Worm (Caenorhabditis elegans) whole organism, early embryonic: ENCODE data around the gene srx-105.

Source experiments
- F13C5.2 ChIP-seq: sonication (generic microtip); optimal IDR thresholded peaks from 2 replicates; lab custom pipeline; 2017; ENCODE audit warnings: mild to moderate bottlenecking, missing genetic modification characterization, inconsistent platforms, missing compliant biosample characterization
- ama-1 ChIP-seq: fragments of 150-350 bp; optimal IDR thresholded peaks from 2 replicates; lab custom pipeline; 2014
- ceh-36 ChIP-seq: sonication (generic microtip); optimal IDR thresholded peaks from 2 replicates; lab custom pipeline; 2016; ENCODE audit warnings: missing genetic modification characterization, inconsistent platforms, missing compliant biosample characterization
- ets-7 ChIP-seq: sonication (generic microtip); optimal IDR thresholded peaks from 2 replicates; lab custom pipeline; 2016; ENCODE audit warnings: missing genotype, missing genetic modification characterization, missing compliant biosample characterization
- flt-1 ChIP-seq: fragments of 200-800 bp; sonication (Bioruptor generic); IDR thresholded peaks from 2 replicates; pipeline ENCODE4 v1.3.6; 2022; ENCODE audit warnings: missing genetic modification characterization, missing compliant biosample characterization
- hmbx-1 ChIP-seq: sonication (generic microtip); optimal IDR thresholded peaks from 2 replicates; lab custom pipeline; 2016; ENCODE audit warnings: mild to moderate bottlenecking, missing genetic modification characterization, missing compliant biosample characterization
- hnd-1 ChIP-seq: sonication (generic microtip); optimal IDR thresholded peaks from 2 replicates; lab custom pipeline; 2016; ENCODE audit warnings: missing genetic modification characterization, missing compliant biosample characterization
- sea-1 ChIP-seq: fragments of 200-800 bp; sonication (Bioruptor generic); conservative IDR thresholded peaks from 2 replicates; pipeline ENCODE4 v1.3.6; 2022; ENCODE audit warnings: missing genetic modification characterization, missing compliant biosample characterization
- tra-4 ChIP-seq: sonication (generic microtip); optimal IDR thresholded peaks from 2 replicates; lab custom pipeline; 2017; ENCODE audit warnings: missing genetic modification characterization, missing compliant biosample characterization

DNA sequence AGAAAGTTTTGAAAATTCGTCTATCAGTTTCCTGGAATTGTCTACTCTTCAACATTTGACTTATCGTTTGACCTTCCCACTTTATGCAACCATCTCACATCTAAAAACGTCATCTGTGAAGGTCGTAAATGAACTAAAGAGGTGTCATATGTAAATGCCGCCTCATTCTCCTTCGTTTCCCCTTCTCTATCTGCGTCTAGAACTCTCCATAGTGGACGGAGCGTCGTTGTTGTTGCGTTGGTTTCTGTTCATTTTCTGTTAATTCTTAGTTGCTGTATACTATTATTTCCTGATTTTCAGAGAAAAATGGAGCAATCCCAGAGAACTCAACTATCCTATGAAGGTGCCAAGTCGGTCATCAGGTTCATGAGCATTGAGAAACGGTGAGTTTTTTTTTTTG, 15.8 kb upstream of the srx-105 start, which contains the start of gene fbxc-52:
- TF ChIP-seq ama-1 (no peak), flt-1 (no peak), tra-4 (tag; lab: Kevin White, UChicago) (no peak), hmbx-1 (tag; lab: Kevin White, UChicago) (no peak), hnd-1 (tag; lab: Kevin White, UChicago) (no peak), ets-7 (tag; lab: Kevin White, UChicago) (no peak), sea-1 (no peak), ceh-36 (tag; lab: Kevin White, UChicago) (no peak), F13C5.2 (tag; lab: Kevin White, UChicago) (no peak)
